Fruit fly (Drosophila melanogaster) whole organism: Measurements from ENCODE around the gene RpL18.

Experiments
- CG8478 ChIP-seq: fragments of >200 bp; optimal IDR thresholded peaks from 2 replicates; lab custom pipeline; 2018; ENCODE audit warnings: inconsistent platforms
- EcR ChIP-seq, 2 experiments: fragments of >200 bp; optimal IDR thresholded peaks; 2 replicates each; lab custom pipeline; 2017; ENCODE audit warnings: missing biosample characterization in 2 of 2, missing genetic modification characterization in 2 of 2, missing genetic modification reagents in 2 of 2
- pan ChIP-seq: fragments of >200 bp; optimal IDR thresholded peaks from 2 replicates; lab custom pipeline; 2017
- psq ChIP-seq: fragments of >200 bp; optimal IDR thresholded peaks from 2 replicates; lab custom pipeline; 2017
- usp ChIP-seq: fragments of >200 bp; optimal IDR thresholded peaks from 2 replicates; lab custom pipeline; 2017; ENCODE audit warnings: missing biosample characterization, missing genetic modification characterization, mixed read lengths

DNA sequence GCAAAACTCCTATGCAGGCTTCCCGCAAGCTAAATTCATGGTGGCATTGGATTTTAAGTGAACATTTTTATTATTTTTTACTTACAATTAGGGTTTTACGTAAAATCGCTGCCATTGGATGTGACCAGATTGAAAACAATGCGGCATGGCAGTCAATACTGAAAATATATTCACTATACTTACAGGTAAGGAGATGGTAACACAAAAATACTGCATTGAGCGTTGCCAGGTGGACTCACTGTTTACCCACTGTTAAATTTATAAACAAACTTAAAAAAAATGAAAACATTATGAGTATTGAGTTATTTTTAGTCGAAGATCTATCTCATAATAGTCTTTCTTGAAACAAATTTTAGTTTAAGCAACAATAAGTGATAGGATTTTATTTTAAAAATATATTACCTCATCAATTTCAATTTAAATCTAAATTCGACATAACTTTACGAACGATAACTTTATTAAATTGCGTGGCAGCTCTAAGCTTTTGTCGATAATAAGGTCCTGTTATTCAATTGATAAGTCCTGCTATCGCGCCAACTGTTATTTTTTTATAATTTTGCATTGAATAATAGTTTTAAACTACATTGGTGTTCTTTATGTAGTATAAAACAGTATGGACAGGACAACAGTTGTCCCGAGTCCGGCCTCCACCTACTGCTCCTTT, 2.8 kb upstream of the RpL18 start, which contains the start of the genes mRpL50 and mei-P22:
- TF ChIP-seq EcR (GFP tag; optimal IDR thresholded peaks at IDR 0.05; lab: Kevin White, UChicago) (no peak), psq (lab: Kevin White, UChicago) (no peak), pan (lab: Kevin White, UChicago) (no peak), CG8478 (lab: Kevin White, UChicago) (no peak), usp (GFP tag; lab: Kevin White, UChicago) (no peak)
